Worm (Caenorhabditis elegans): Measurements from ENCODE around the gene tbc-6.

- TF ChIP-seq nhr-76 (tag; optimal IDR thresholded peaks at IDR 0.05) (no peak), snpc-4 (tag; optimal IDR thresholded peaks at IDR 0.05) (no peak), vab-15 (tag; optimal IDR thresholded peaks at IDR 0.05) (no peak), sptf-1 (tag; optimal IDR thresholded peaks at IDR 0.05) (no peak)
Observed at ce11 chrII:6821118-6821517, 26.8 kb upstream of the tbc-6 start.

All from whole organism, L1 larva.